Worm (Caenorhabditis elegans): ENCODE measurements around the gene Y56A3A.7.

- no peak for TF ChIP-seq madf-6 (GFP tag; IDR thresholded peaks at IDR 0.05)
- no peak for TF ChIP-seq ama-1 (optimal IDR thresholded peaks at IDR 0.05)
- no peak for TF ChIP-seq ama-1 (GFP tag; optimal IDR thresholded peaks at IDR 0.05)
- TF ChIP-seq madf-8 (GFP tag; conservative IDR thresholded peaks at IDR 0.05) = no peak
- no peak for TF ChIP-seq attf-5 (GFP tag; optimal IDR thresholded peaks at IDR 0.05)
- no peak for TF ChIP-seq let-526 (GFP tag; IDR thresholded peaks at IDR 0.05)
- no peak for TF ChIP-seq dpl-1 (GFP tag; optimal IDR thresholded peaks at IDR 0.05)
- TF ChIP-seq somi-1 (GFP tag; optimal IDR thresholded peaks at IDR 0.05) = no peak
Observed at ce11 chrIII:11936668-11937276, 10.0 kb downstream of the Y56A3A.7 start.
